Worm (Caenorhabditis elegans) whole organism, mixed stage, embryonic: ENCODE data around the gene F49C12.5.

Source experiments
- M03D4.4 ChIP-seq: sonication (generic microtip); optimal IDR thresholded peaks from 2 replicates; lab custom pipeline; 2017; ENCODE audit warnings: mild to moderate bottlenecking, missing genetic modification characterization, missing compliant biosample characterization
- bed-3 ChIP-seq: fragments of 200-800 bp; sonication (Bioruptor generic); optimal IDR thresholded peaks from 3 replicates; lab custom pipeline; 2018; ENCODE audit warnings: mild to moderate bottlenecking, missing genetic modification characterization, moderate library complexity, missing compliant biosample characterization
- blmp-1 ChIP-seq: fragments of 150-350 bp; optimal IDR thresholded peaks from 2 replicates; lab custom pipeline; 2014; ENCODE audit warnings: missing biosample characterization, missing genetic modification characterization
- ceh-39 ChIP-seq: fragments of 150-350 bp; optimal IDR thresholded peaks from 2 replicates; lab custom pipeline; 2014; ENCODE audit warnings: missing biosample characterization, missing genetic modification characterization
- ceh-83 ChIP-seq: fragments of 200-800 bp; sonication (Bioruptor generic); optimal IDR thresholded peaks from 2 replicates; lab custom pipeline; 2018; ENCODE audit warnings: mild to moderate bottlenecking, missing genetic modification characterization, missing compliant biosample characterization
- ces-1 ChIP-seq: fragments of 150-350 bp; optimal IDR thresholded peaks from 2 replicates; lab custom pipeline; 2014; ENCODE audit warnings: missing biosample characterization, missing genetic modification reagents, missing genetic modification characterization
- cnd-1 ChIP-seq: fragments of 200-800 bp; sonication (Bioruptor generic); optimal IDR thresholded peaks from 2 replicates; lab custom pipeline; 2018; ENCODE audit warnings: mild to moderate bottlenecking, missing genetic modification characterization, missing compliant biosample characterization
- drap-1 ChIP-seq: fragments of 200-800 bp; sonication (Bioruptor generic); optimal IDR thresholded peaks from 3 replicates; lab custom pipeline; 2018; ENCODE audit warnings: mild to moderate bottlenecking, missing genetic modification characterization, missing compliant biosample characterization
- elt-1 ChIP-seq: sonication (generic microtip); optimal IDR thresholded peaks from 2 replicates; lab custom pipeline; 2017; ENCODE audit warnings: missing genetic modification characterization, mild to moderate bottlenecking, missing compliant biosample characterization, antibody characterized with exemption, moderate library complexity, borderline replicate concordance; ENCODE audit not compliant: insufficient read depth
- flh-1 ChIP-seq: fragments of 200-800 bp; sonication (Bioruptor generic); optimal IDR thresholded peaks from 2 replicates; lab custom pipeline; 2018; ENCODE audit warnings: mild to moderate bottlenecking, missing genetic modification characterization, moderate library complexity, missing compliant biosample characterization
- ham-2 ChIP-seq: fragments of 200-800 bp; sonication (Bioruptor generic); optimal IDR thresholded peaks from 2 replicates; lab custom pipeline; 2018; ENCODE audit warnings: mild to moderate bottlenecking, missing genetic modification characterization, missing compliant biosample characterization
- hlh-1 ChIP-seq: fragments of 150-350 bp; optimal IDR thresholded peaks from 2 replicates; lab custom pipeline; 2014; ENCODE audit warnings: missing biosample characterization, missing genetic modification reagents, missing genetic modification characterization
- lin-13 ChIP-seq: fragments of 150-350 bp; optimal IDR thresholded peaks from 2 replicates; lab custom pipeline; 2014; ENCODE audit warnings: missing biosample characterization, missing genetic modification characterization
- lin-32 ChIP-seq: fragments of 200-800 bp; sonication (Bioruptor generic); optimal IDR thresholded peaks from 2 replicates; lab custom pipeline; 2018; ENCODE audit warnings: mild to moderate bottlenecking, missing genetic modification characterization, missing compliant biosample characterization
- lsy-2 ChIP-seq: fragments of 150-350 bp; optimal IDR thresholded peaks from 2 replicates; lab custom pipeline; 2014; ENCODE audit warnings: missing biosample characterization, missing genetic modification characterization
- mep-1 ChIP-seq: fragments of 150-350 bp; optimal IDR thresholded peaks from 2 replicates; lab custom pipeline; 2017; ENCODE audit warnings: missing biosample characterization, missing genetic modification reagents, missing genetic modification characterization, inconsistent platforms
- mls-2 ChIP-seq: sonication (generic microtip); optimal IDR thresholded peaks from 2 replicates; lab custom pipeline; 2016; ENCODE audit warnings: mild to moderate bottlenecking, missing genetic modification characterization, moderate library complexity, missing compliant biosample characterization
- nhr-12 ChIP-seq: fragments of 150-350 bp; optimal IDR thresholded peaks from 2 replicates; lab custom pipeline; 2014; ENCODE audit warnings: missing biosample characterization, missing genetic modification characterization
- nhr-2 ChIP-seq: fragments of 150-350 bp; optimal IDR thresholded peaks from 2 replicates; lab custom pipeline; 2014; ENCODE audit warnings: missing biosample characterization, missing genetic modification characterization
- nhr-237 ChIP-seq: fragments of 150-350 bp; optimal IDR thresholded peaks from 2 replicates; lab custom pipeline; 2014; ENCODE audit warnings: missing biosample characterization, missing genetic modification characterization
- nhr-28 ChIP-seq: fragments of 150-350 bp; optimal IDR thresholded peaks from 2 replicates; lab custom pipeline; 2014; ENCODE audit warnings: missing biosample characterization, missing genetic modification characterization
- nhr-76 ChIP-seq: sonication (generic microtip); optimal IDR thresholded peaks from 2 replicates; lab custom pipeline; 2017; ENCODE audit warnings: missing biosample characterization, missing genetic modification characterization
- pha-4 ChIP-seq: fragments of 150-350 bp; optimal IDR thresholded peaks from 2 replicates; lab custom pipeline; 2018; ENCODE audit warnings: missing biosample characterization, missing genetic modification reagents, missing genetic modification characterization
- sem-2 ChIP-seq: fragments of 200-800 bp; sonication (Bioruptor generic); optimal IDR thresholded peaks from 2 replicates; lab custom pipeline; 2018; ENCODE audit warnings: mild to moderate bottlenecking, missing genetic modification characterization, missing compliant biosample characterization
- snpc-4 ChIP-seq: fragments of 150-350 bp; optimal IDR thresholded peaks from 2 replicates; lab custom pipeline; 2014; ENCODE audit warnings: missing biosample characterization, missing genetic modification characterization
- sptf-1 ChIP-seq: sonication (generic microtip); optimal IDR thresholded peaks from 2 replicates; lab custom pipeline; 2017; ENCODE audit warnings: mild to moderate bottlenecking, missing genetic modification characterization, moderate library complexity, missing compliant biosample characterization
- tbx-8 ChIP-seq: fragments of 200-800 bp; sonication (Bioruptor generic); optimal IDR thresholded peaks from 2 replicates; lab custom pipeline; 2018; ENCODE audit warnings: mild to moderate bottlenecking, missing genetic modification characterization, moderate library complexity, missing compliant biosample characterization
- unc-120 ChIP-seq: sonication (generic microtip); optimal IDR thresholded peaks from 2 replicates; lab custom pipeline; 2017; ENCODE audit warnings: missing genetic modification characterization, missing compliant biosample characterization; ENCODE audit not compliant: poor library complexity, severe bottlenecking
- unc-39 ChIP-seq: fragments of 150-350 bp; optimal IDR thresholded peaks from 2 replicates; lab custom pipeline; 2014; ENCODE audit warnings: missing biosample characterization, missing genetic modification characterization
- unc-62 ChIP-seq: fragments of 150-350 bp; optimal IDR thresholded peaks from 2 replicates; lab custom pipeline; 2014; ENCODE audit warnings: missing biosample characterization, missing genetic modification reagents, missing genetic modification characterization
- zip-8 ChIP-seq: fragments of 150-350 bp; optimal IDR thresholded peaks from 2 replicates; lab custom pipeline; 2014; ENCODE audit warnings: missing biosample characterization, missing genetic modification characterization
- ztf-11 ChIP-seq: fragments of 150-350 bp; optimal IDR thresholded peaks from 2 replicates; lab custom pipeline; 2014; ENCODE audit warnings: missing biosample characterization, missing genetic modification characterization

The F49C12.5 gene

DNA sequence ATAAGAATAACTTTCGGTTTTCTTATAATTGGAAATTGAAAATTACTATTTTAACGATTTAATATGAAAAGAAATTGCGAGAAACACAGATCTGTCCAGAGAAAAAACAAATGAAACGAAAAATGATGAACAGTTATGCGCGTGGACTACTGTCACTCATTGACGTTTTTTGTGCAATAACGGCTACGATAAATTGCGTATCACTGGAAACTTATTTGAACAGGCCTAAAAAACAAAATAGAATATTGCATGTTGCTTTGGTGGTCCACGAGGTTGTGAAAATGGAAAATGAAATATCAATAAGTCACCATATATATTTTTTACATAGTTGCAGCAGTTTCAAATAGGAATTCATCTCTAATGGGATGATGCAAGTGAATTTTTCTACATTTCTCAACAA, 40.2 kb upstream of the F49C12.5 start:
- TF ChIP-seq sem-2 (no peak), lin-32 (no peak), hlh-1 (tag; lab: Kevin White, UChicago) (no peak), flh-1 (GFP tag; lab: Kevin White, UChicago) (no peak), nhr-76 (tag; lab: Kevin White, UChicago) (no peak), elt-1 (tag; lab: Kevin White, UChicago) (no peak), blmp-1 (no peak), bed-3 (GFP tag; lab: Kevin White, UChicago) (no peak), lsy-2 (tag; lab: Kevin White, UChicago) (no peak), unc-120 (no peak), mep-1 (tag; lab: Kevin White, UChicago) (no peak), snpc-4 (tag; lab: Kevin White, UChicago) (no peak), unc-39 (no peak), drap-1 (GFP tag; lab: Kevin White, UChicago) (no peak), ces-1 (no peak), nhr-2 (tag; lab: Kevin White, UChicago) (no peak)
- TF ChIP-seq, all 35 proteins: peak for 0

DNA sequence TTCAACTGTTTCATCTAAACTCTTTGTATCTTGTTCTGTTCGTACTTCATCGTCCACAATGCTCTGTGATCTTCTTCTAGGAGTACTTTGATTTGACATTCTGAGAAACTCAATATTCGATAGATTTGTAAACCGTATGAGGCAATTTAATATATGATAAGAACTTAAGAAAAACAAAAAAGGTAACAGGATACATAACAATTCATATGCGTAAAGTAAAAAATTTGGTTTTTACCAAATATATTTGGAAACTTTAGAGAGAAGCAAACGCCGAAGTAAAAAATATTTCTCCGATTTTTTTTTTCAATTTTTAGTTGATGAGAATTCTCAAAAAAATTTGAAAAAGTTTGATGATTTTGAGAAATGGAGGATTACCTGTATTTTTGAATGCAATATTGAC, 38.3 kb upstream of the F49C12.5 start, which contains the start of gene Y11D7A.19:
Gene Y11D7A.19 (minus strand): TSS at position 101 of the 400 bp plus-strand sequence.
- TF ChIP-seq mep-1 (tag; lab: Kevin White, UChicago): no peak

DNA sequence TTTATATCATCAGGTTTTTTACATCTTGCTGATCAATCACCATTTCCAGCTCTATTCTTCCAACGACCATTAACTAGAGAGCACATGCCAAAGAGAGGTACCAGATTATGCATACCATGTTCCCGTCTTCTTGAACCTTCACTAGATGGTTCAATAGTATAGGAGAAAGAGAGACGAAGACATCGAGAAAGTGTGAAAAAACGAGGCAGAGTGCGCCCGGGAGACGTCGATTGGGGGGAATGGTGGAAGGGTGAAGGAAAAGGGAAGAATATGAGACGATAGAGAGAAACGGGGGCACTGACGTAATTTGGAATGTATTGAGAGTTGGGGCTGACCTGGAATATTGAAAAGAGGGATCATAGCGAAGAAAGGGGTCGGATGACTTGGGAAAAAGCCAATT, 37.1 kb upstream of the F49C12.5 start:
- no peak for TF ChIP-seq ham-2 (GFP tag; lab: Kevin White, UChicago)
- TF ChIP-seq nhr-2 (tag; lab: Kevin White, UChicago): peak; percentile 74
- peak; percentile 28 for TF ChIP-seq cnd-1
- TF ChIP-seq snpc-4 (tag; lab: Kevin White, UChicago): no peak

DNA sequence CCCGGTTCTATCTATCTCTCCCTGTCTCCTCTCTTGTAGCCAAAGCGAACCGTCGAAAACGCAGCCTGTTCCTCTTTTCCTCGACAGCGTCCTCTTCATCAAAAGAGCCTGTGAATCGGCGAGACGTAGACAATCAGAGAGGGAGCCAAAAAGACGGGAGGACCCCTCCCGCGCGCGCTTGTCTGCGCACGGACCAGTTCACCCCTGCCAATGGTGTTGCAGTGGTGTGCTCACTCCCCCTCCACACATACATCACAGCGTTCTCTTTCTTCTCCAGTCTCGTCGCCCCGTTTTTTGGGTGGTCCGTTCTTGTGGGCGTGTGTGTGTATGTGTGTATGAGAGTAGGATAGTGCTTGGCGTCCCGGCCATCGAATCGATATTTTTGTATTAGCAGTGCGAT, 35.8 kb upstream of the F49C12.5 start:
- no peak for TF ChIP-seq nhr-2 (tag; lab: Kevin White, UChicago)
- no peak for TF ChIP-seq mls-2 (tag; lab: Kevin White, UChicago)
- peak; percentile 55 for TF ChIP-seq ham-2 (GFP tag; lab: Kevin White, UChicago)
- TF ChIP-seq mep-1 (tag; lab: Kevin White, UChicago): peak; percentile 20
- TF ChIP-seq bed-3 (GFP tag; lab: Kevin White, UChicago): no peak
- no peak for TF ChIP-seq nhr-237 (tag; lab: Kevin White, UChicago)
- peak; percentile 46 for TF ChIP-seq unc-62 (GFP tag; lab: Kevin White, UChicago)
- no peak for TF ChIP-seq lsy-2 (tag; lab: Kevin White, UChicago)
- no peak for TF ChIP-seq zip-8
- TF ChIP-seq tbx-8: peak; percentile 14
- TF ChIP-seq pha-4 (tag; lab: Kevin White, UChicago): no peak
- TF ChIP-seq ceh-39 (tag; lab: Kevin White, UChicago): peak; percentile 27
- TF ChIP-seq ztf-11 (tag; lab: Kevin White, UChicago): peak; percentile 68
- no peak for TF ChIP-seq nhr-76 (tag; lab: Kevin White, UChicago)
- no peak for TF ChIP-seq unc-39
- TF ChIP-seq hlh-1 (tag; lab: Kevin White, UChicago): peak; percentile 11
- TF ChIP-seq ceh-83 (GFP tag; lab: Kevin White, UChicago): peak; percentile 37
- peak; percentile 32 for TF ChIP-seq cnd-1
- TF ChIP-seq M03D4.4 (tag; lab: Kevin White, UChicago): peak; percentile 41
- peak; percentile 1 for TF ChIP-seq lin-13
- TF ChIP-seq sptf-1 (tag; lab: Kevin White, UChicago): no peak
- TF ChIP-seq unc-120: peak; percentile 7
- peak; percentile 22 for TF ChIP-seq drap-1 (GFP tag; lab: Kevin White, UChicago)
- TF ChIP-seq, all 35 proteins: peak for 13

DNA sequence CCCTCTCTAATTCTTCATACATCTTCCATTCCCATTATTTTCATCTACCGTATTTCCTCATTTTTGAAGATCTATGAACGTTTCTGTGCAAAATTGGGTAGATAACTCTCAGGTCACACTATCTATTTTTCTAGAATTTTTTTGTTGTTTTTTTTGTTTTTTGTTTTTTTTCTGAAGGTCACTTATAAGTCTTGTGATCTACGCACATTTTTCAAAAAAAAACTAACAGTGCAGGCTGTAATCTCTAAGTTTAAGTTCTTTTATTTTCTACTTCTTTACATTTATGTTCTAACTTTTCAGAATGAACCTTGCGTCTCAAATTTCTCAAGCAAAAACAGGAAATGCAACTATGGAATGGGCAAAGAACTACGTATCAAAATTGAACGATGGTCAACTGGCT, 34.9 kb upstream of the F49C12.5 start, which contains the start of gene flh-3:
Gene flh-3 (plus strand): TSS at position 301 of the 400 bp plus-strand sequence.
- no peak for TF ChIP-seq nhr-2 (tag; lab: Kevin White, UChicago)
- TF ChIP-seq lsy-2 (tag; lab: Kevin White, UChicago): no peak
- TF ChIP-seq pha-4 (tag; lab: Kevin White, UChicago): no peak
- TF ChIP-seq hlh-1 (tag; lab: Kevin White, UChicago): no peak
- no peak for TF ChIP-seq lin-13
- TF ChIP-seq elt-1 (tag; lab: Kevin White, UChicago): no peak
- TF ChIP-seq snpc-4 (tag; lab: Kevin White, UChicago): no peak
- TF ChIP-seq lin-32: no peak
- TF ChIP-seq drap-1 (GFP tag; lab: Kevin White, UChicago): no peak
- TF ChIP-seq nhr-12 (tag; lab: Kevin White, UChicago): no peak
- TF ChIP-seq mls-2 (tag; lab: Kevin White, UChicago): no peak
- no peak for TF ChIP-seq unc-62 (GFP tag; lab: Kevin White, UChicago)
- TF ChIP-seq flh-1 (GFP tag; lab: Kevin White, UChicago): no peak
- no peak for TF ChIP-seq ceh-83 (GFP tag; lab: Kevin White, UChicago)
- no peak for TF ChIP-seq sptf-1 (tag; lab: Kevin White, UChicago)
- TF ChIP-seq nhr-28: no peak
